Fruit fly (Drosophila melanogaster) whole organism, embryonic: ENCODE data around the gene CG42718.

ENCODE experiments used
- Awh ChIP-seq: fragments of 200-800 bp; sonication (Bioruptor generic); IDR thresholded peaks from 2 replicates; pipeline ENCODE4, ENCODE4 v1.3.6; 2022; ENCODE audit warnings: missing biosample characterization, missing genetic modification characterization
- B-H2 ChIP-seq: fragments of 200-800 bp; sonication (Bioruptor generic); optimal IDR thresholded peaks from 2 replicates; lab custom pipeline; 2018; ENCODE audit warnings: missing biosample characterization, mild to moderate bottlenecking, missing genetic modification characterization
- CG10543 ChIP-seq: fragments of 200-800 bp; sonication (Bioruptor generic); optimal IDR thresholded peaks from 3 replicates; lab custom pipeline; 2017; ENCODE audit warnings: missing biosample characterization, mild to moderate bottlenecking, missing genetic modification characterization, moderate library complexity
- CG11085 ChIP-seq: fragments of 200-800 bp; sonication (Bioruptor generic); IDR thresholded peaks from 2 replicates; pipeline ENCODE4 v1.3.6; 2022; ENCODE audit warnings: missing biosample characterization, missing genetic modification characterization
- CG11504 ChIP-seq: fragments of 200-800 bp; sonication (Bioruptor generic); optimal IDR thresholded peaks from 3 replicates; lab custom pipeline; 2019; ENCODE audit warnings: missing biosample characterization, mild to moderate bottlenecking, missing genetic modification characterization, moderate library complexity
- CG13287 ChIP-seq: fragments of 200-800 bp; sonication (Bioruptor generic); IDR thresholded peaks from 2 replicates; pipeline ENCODE4 v1.3.6; 2022; ENCODE audit warnings: missing biosample characterization, missing genetic modification characterization; ENCODE audit not compliant: partially characterized antibody
- CG13624 ChIP-seq: fragments of 200-800 bp; sonication (Bioruptor generic); optimal IDR thresholded peaks from 2 replicates; lab custom pipeline; 2016; ENCODE audit warnings: missing biosample characterization, missing genetic modification characterization
- CG14014 ChIP-seq: fragments of 200-800 bp; sonication (Bioruptor generic); IDR thresholded peaks from 2 replicates; pipeline ENCODE4 v1.3.6; 2022; ENCODE audit warnings: missing biosample characterization, missing genetic modification characterization
- CG1529 ChIP-seq: fragments of 200-800 bp; sonication (Bioruptor generic); optimal IDR thresholded peaks from 3 replicates; lab custom pipeline; 2018; ENCODE audit warnings: missing biosample characterization, missing genetic modification characterization
- CG17612 ChIP-seq: fragments of 200-800 bp; sonication (Bioruptor generic); IDR thresholded peaks from 2 replicates; pipeline ENCODE4 v1.3.6; 2022; ENCODE audit warnings: missing biosample characterization, missing genetic modification characterization
- CG18011 ChIP-seq: fragments of 200-800 bp; sonication (Bioruptor generic); optimal IDR thresholded peaks from 2 replicates; lab custom pipeline; 2017; ENCODE audit warnings: missing biosample characterization, missing genetic modification characterization, mild to moderate bottlenecking, moderate library complexity, missing genotype
- CG2678 ChIP-seq: fragments of 200-800 bp; sonication (Bioruptor generic); optimal IDR thresholded peaks from 3 replicates; lab custom pipeline; 2019; ENCODE audit warnings: missing biosample characterization, mild to moderate bottlenecking, missing genetic modification characterization, moderate library complexity
- CG30431 ChIP-seq: fragments of 200-800 bp; sonication (Bioruptor generic); optimal IDR thresholded peaks from 2 replicates; lab custom pipeline; 2017; ENCODE audit warnings: missing biosample characterization, missing genetic modification characterization
- CG31441 ChIP-seq: fragments of 200-800 bp; sonication (Bioruptor generic); IDR thresholded peaks from 2 replicates; pipeline ENCODE4 v1.3.6; 2022; ENCODE audit warnings: missing biosample characterization, missing genetic modification characterization
- CG3163 ChIP-seq: fragments of 200-800 bp; sonication (Bioruptor generic); optimal IDR thresholded peaks from 3 replicates; lab custom pipeline; 2016; ENCODE audit warnings: missing biosample characterization, missing genetic modification characterization
- CG34224 ChIP-seq: fragments of 200-800 bp; sonication (Bioruptor generic); IDR thresholded peaks from 3 replicates; pipeline ENCODE4 v1.3.6; 2022; ENCODE audit warnings: missing biosample characterization, missing genetic modification characterization; ENCODE audit not compliant: partially characterized antibody
- CG4360 ChIP-seq: fragments of 200-800 bp; sonication (Bioruptor generic); IDR thresholded peaks from 2 replicates; pipeline ENCODE4 v1.3.6; 2022; ENCODE audit warnings: missing biosample characterization, missing genetic modification characterization
- CG6689 ChIP-seq: fragments of 200-800 bp; sonication (Bioruptor generic); IDR thresholded peaks from 2 replicates; pipeline ENCODE4 v1.3.6; 2022; ENCODE audit warnings: missing biosample characterization, missing genetic modification characterization
- CG7372 ChIP-seq: fragments of 200-800 bp; sonication (Bioruptor generic); IDR thresholded peaks from 2 replicates; pipeline ENCODE4 v1.3.6; 2022; ENCODE audit warnings: missing biosample characterization, missing genetic modification characterization
- CG7745 ChIP-seq: fragments of 200-800 bp; sonication (Bioruptor generic); optimal IDR thresholded peaks from 2 replicates; lab custom pipeline; 2018; ENCODE audit warnings: missing biosample characterization, mild to moderate bottlenecking, missing genetic modification characterization, moderate library complexity
- CG8290 ChIP-seq, 3 experiments: fragments of 200-800 bp; sonication (Bioruptor generic); optimal IDR thresholded peaks; 2 replicates each; lab custom pipeline; 2016 to 2019; ENCODE audit warnings: missing biosample characterization in 3 of 3, missing genetic modification characterization in 3 of 3, mild to moderate bottlenecking in 2 of 3, moderate library complexity in 1 of 3
- CG8478 ChIP-seq: fragments of >200 bp; optimal IDR thresholded peaks from 2 replicates; lab custom pipeline; 2018
- Dad ChIP-seq: fragments of 200-800 bp; sonication (Bioruptor generic); optimal IDR thresholded peaks from 3 replicates; lab custom pipeline; 2016; ENCODE audit warnings: missing biosample characterization, missing genetic modification characterization
- Mes4 ChIP-seq: fragments of 200-800 bp; sonication (Bioruptor generic); optimal IDR thresholded peaks from 2 replicates; lab custom pipeline; 2016; ENCODE audit warnings: missing biosample characterization, missing genetic modification characterization
- NFAT ChIP-seq: fragments of 200-800 bp; sonication (Bioruptor generic); IDR thresholded peaks from 2 replicates; pipeline ENCODE4 v1.3.6; 2022; ENCODE audit warnings: missing biosample characterization, missing genetic modification characterization
- Rx ChIP-seq: fragments of 200-800 bp; sonication (Bioruptor generic); IDR thresholded peaks from 2 replicates; pipeline ENCODE4 v1.3.6; 2022; ENCODE audit warnings: missing biosample characterization, missing genetic modification characterization
- Sox102F ChIP-seq: fragments of 200-800 bp; sonication (Bioruptor generic); optimal IDR thresholded peaks from 2 replicates; lab custom pipeline; 2018; ENCODE audit warnings: missing biosample characterization, mild to moderate bottlenecking, missing genetic modification characterization, moderate library complexity
- Stat92E ChIP-seq, 3 experiments: fragments of >200 bp in 2 of 3; fragments of 200-800 bp in 1 of 3; sonication (Bioruptor generic) in 1 of 3; optimal IDR thresholded peaks; 2 replicates each; lab custom pipeline; 2017 to 2019; ENCODE audit warnings: missing biosample characterization in 3 of 3, missing genetic modification characterization in 3 of 3, mild to moderate bottlenecking in 1 of 3, moderate library complexity in 1 of 3
- TFAM ChIP-seq: fragments of 200-800 bp; sonication (Bioruptor generic); optimal IDR thresholded peaks from 2 replicates; lab custom pipeline; 2017; ENCODE audit warnings: missing biosample characterization, missing genetic modification characterization, inconsistent platforms
- ab ChIP-seq: fragments of 200-800 bp; sonication (Bioruptor generic); optimal IDR thresholded peaks from 2 replicates; lab custom pipeline; 2016; ENCODE audit warnings: missing biosample characterization, missing genetic modification characterization
- az2 ChIP-seq: fragments of 200-800 bp; sonication (Bioruptor generic); optimal IDR thresholded peaks from 3 replicates; lab custom pipeline; 2016; ENCODE audit warnings: missing biosample characterization, missing genetic modification characterization
- bab2 ChIP-seq: fragments of 200-800 bp; sonication (Bioruptor generic); optimal IDR thresholded peaks from 2 replicates; lab custom pipeline; 2016; ENCODE audit warnings: missing biosample characterization, missing genetic modification characterization
- bbx ChIP-seq: fragments of 200-800 bp; sonication (Bioruptor generic); IDR thresholded peaks from 2 replicates; pipeline ENCODE4 v1.3.6; 2022; ENCODE audit warnings: missing biosample characterization, missing genetic modification characterization; ENCODE audit not compliant: partially characterized antibody
- chinmo ChIP-seq: fragments of 200-800 bp; sonication (Bioruptor generic); IDR thresholded peaks from 4 replicates; pipeline ENCODE4 v1.3.6; 2022; ENCODE audit warnings: missing biosample characterization, missing genetic modification characterization; ENCODE audit not compliant: partially characterized antibody
- exex ChIP-seq: fragments of 200-800 bp; sonication (Bioruptor generic); optimal IDR thresholded peaks from 4 replicates; lab custom pipeline; 2018; ENCODE audit warnings: missing biosample characterization, mild to moderate bottlenecking, missing genetic modification characterization, moderate library complexity
- fd102C ChIP-seq: fragments of 200-800 bp; sonication (Bioruptor generic); optimal IDR thresholded peaks from 2 replicates; lab custom pipeline; 2018; ENCODE audit warnings: missing biosample characterization, mild to moderate bottlenecking, missing genetic modification characterization, moderate library complexity
- knrl ChIP-seq: fragments of 200-800 bp; sonication (Bioruptor generic); IDR thresholded peaks from 3 replicates; pipeline ENCODE4 v1.3.6; 2022; ENCODE audit warnings: missing biosample characterization, missing genetic modification characterization; ENCODE audit not compliant: partially characterized antibody
- lola ChIP-seq, 3 experiments: fragments of >200 bp in 2 of 3; fragments of 200-800 bp in 1 of 3; sonication (Bioruptor generic) in 1 of 3; optimal IDR thresholded peaks; 2 replicates each; lab custom pipeline; 2017 to 2019; ENCODE audit warnings: missing biosample characterization in 3 of 3, missing genetic modification characterization in 3 of 3, mild to moderate bottlenecking in 1 of 3, moderate library complexity in 1 of 3
- nmo ChIP-seq: fragments of 200-800 bp; sonication (Bioruptor generic); optimal IDR thresholded peaks from 2 replicates; lab custom pipeline; 2018; ENCODE audit warnings: missing biosample characterization, mild to moderate bottlenecking, missing genetic modification characterization, moderate library complexity
- nom ChIP-seq: fragments of 200-800 bp; sonication (Bioruptor generic); optimal IDR thresholded peaks from 2 replicates; lab custom pipeline; 2017; ENCODE audit warnings: missing biosample characterization, missing genetic modification characterization, mild to moderate bottlenecking, moderate library complexity, missing genetic modification reagents
- pfk ChIP-seq: fragments of 200-800 bp; sonication (Bioruptor generic); optimal IDR thresholded peaks from 2 replicates; lab custom pipeline; 2018; ENCODE audit warnings: missing biosample characterization, mild to moderate bottlenecking, missing genetic modification characterization, moderate library complexity
- row ChIP-seq: fragments of 200-800 bp; sonication (Bioruptor generic); IDR thresholded peaks from 3 replicates; pipeline ENCODE4 v1.3.6; 2022; ENCODE audit warnings: missing biosample characterization, missing genetic modification characterization
- seq ChIP-seq: fragments of 200-800 bp; sonication (Bioruptor generic); IDR thresholded peaks from 2 replicates; pipeline ENCODE4 v1.3.6; 2022; ENCODE audit warnings: missing biosample characterization, missing genetic modification characterization
- sna ChIP-seq: fragments of 200-800 bp; sonication (Bioruptor generic); IDR thresholded peaks from 2 replicates; pipeline ENCODE4 v1.3.6; 2022; ENCODE audit warnings: missing biosample characterization, missing genetic modification characterization; ENCODE audit not compliant: partially characterized antibody
- sr ChIP-seq: fragments of 200-800 bp; sonication (Bioruptor generic); IDR thresholded peaks from 3 replicates; pipeline ENCODE4 v1.3.6; 2022; ENCODE audit warnings: missing biosample characterization, missing genetic modification characterization
- zfh2 ChIP-seq: fragments of 200-800 bp; sonication (Bioruptor generic); optimal IDR thresholded peaks from 2 replicates; lab custom pipeline; 2016; ENCODE audit warnings: missing biosample characterization, missing genetic modification characterization

CG42718 gene

DNA sequence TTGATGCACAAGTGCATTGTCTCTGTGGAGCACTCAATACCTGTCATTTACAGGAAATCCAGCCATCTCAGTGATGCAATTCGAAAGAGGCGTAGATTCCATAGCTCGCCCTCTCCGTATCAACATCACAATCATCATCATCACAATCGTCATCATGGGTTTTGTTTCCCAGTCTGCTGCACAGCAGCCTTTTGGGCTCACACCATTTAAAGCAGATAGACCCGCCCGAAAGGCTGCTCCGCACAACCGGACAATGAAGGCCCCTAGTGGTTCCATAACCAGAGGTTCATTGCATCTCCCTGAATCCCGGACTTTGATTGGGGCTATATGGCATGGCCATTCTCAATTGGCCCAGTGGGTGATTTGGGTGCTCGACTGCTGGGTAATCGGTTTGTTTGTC lies 13.8 kb upstream of the CG42718 start (continued):
- TF ChIP-seq CG13287 (GFP tag; lab: Robert Waterston, UW) (peak; percentile 45; the same call in 1 of the 2 replicates), NFAT (GFP tag; lab: Robert Waterston, UW) (no peak), CG8290 (GFP tag; optimal IDR thresholded peaks at IDR 0.05; lab: Kevin White, UChicago) (no peak), CG8290 (tag; optimal IDR thresholded peaks at IDR 0.05; lab: Kevin White, UChicago) (peak in 1 of 2 experiments; percentile 31), CG7745 (tag; lab: Kevin White, UChicago) (no peak), TFAM (GFP tag; lab: Kevin White, UChicago) (no peak), fd102C (GFP tag; lab: Kevin White, UChicago) (no peak), seq (no peak), pfk (GFP tag; lab: Kevin White, UChicago) (no peak), row (GFP tag; lab: Robert Waterston, UW) (no peak), ab (GFP tag; lab: Kevin White, UChicago) (no peak), CG6689 (no peak), chinmo (GFP tag; lab: Robert Waterston, UW) (no peak), CG11504 (no peak), CG18011 (GFP tag; lab: Kevin White, UChicago) (no peak), CG17612 (GFP tag; lab: Robert Waterston, UW) (peak; percentile 35; the same call in 1 of the 2 replicates), CG30431 (GFP tag; lab: Kevin White, UChicago) (no peak), Awh (GFP tag; lab: Robert Waterston, UW) (no peak), bab2 (GFP tag; lab: Kevin White, UChicago) (no peak), lola (GFP tag; optimal IDR thresholded peaks at IDR 0.05; lab: Kevin White, UChicago) (peak in 1 of 3 experiments; percentile 53), CG13624 (GFP tag; lab: Kevin White, UChicago) (no peak), exex (tag; lab: Kevin White, UChicago) (no peak), Stat92E (GFP tag; optimal IDR thresholded peaks at IDR 0.05; lab: Kevin White, UChicago) (no peak), zfh2 (GFP tag; lab: Kevin White, UChicago) (no peak), bbx (GFP tag; lab: Robert Waterston, UW) (peak; percentile 38; the same call in 1 of the 2 replicates)
- TF ChIP-seq, all 482 proteins: peak for 15

DNA sequence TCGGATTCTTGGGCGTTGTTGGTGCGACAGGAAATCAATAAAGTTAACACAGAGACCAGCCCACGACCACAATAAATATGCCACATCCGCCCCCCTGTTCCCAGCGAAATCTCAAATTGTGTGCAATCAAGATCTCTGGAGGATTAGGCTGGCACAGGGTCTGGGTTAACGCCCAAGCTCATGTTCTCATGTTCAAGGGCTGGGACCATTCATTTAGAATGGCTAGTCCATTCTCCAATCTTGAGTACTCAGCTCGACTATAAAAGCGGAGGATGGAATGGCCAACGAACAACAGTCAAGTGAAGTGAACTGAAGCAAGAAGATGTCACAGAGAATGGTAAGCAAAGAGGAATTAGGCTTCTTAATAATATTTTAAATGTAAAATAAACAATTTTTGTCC lies 11.9 kb upstream of the CG42718 start, which contains the start of gene CG13056:
CG13056 (plus strand) TSS at position 301 of the 400 bp plus-strand sequence.
- no peak for TF ChIP-seq CG1529
- no peak for TF ChIP-seq CG34224

DNA sequence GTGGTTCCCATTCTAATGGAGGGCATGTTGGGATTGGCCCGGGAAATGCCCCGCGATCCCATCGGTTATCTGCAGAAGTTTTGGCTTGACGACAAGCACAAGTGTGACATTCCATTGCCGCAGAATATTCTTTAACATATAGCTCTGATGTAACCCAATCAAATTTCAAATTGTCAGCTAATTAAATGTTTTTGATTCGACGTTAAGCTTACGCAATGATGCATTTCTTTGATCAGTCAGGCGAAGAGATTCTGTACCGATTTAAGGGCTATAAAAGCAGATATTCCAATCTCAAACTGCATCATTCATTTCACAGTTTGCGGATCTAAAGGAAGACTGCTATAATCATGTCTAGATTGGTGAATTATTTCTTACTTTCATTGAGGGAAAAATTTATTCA lies 10.6 kb upstream of the CG42718 start, which contains the start of gene retinin:
retinin (plus strand) TSS at position 301 of the 400 bp plus-strand sequence.
- TF ChIP-seq sr (GFP tag; lab: Robert Waterston, UW), result no peak
- no peak for TF ChIP-seq knrl (GFP tag; lab: Robert Waterston, UW)
- no peak for TF ChIP-seq CG7372 (GFP tag; lab: Robert Waterston, UW)
- no peak for TF ChIP-seq Rx (GFP tag; lab: Robert Waterston, UW)
- no peak for TF ChIP-seq B-H2 (GFP tag; lab: Kevin White, UChicago)
- no peak for TF ChIP-seq CG10543 (GFP tag; lab: Kevin White, UChicago)
- no peak for TF ChIP-seq CG2678
- TF ChIP-seq CG11085, result no peak
- no peak for TF ChIP-seq nom (GFP tag; lab: Kevin White, UChicago)
- no peak for TF ChIP-seq CG31441 (GFP tag; lab: Robert Waterston, UW)
- TF ChIP-seq az2 (GFP tag; lab: Kevin White, UChicago), result no peak
- no peak for TF ChIP-seq Mes4 (GFP tag; lab: Kevin White, UChicago)
- no peak for TF ChIP-seq CG3163 (GFP tag; lab: Kevin White, UChicago)
- TF ChIP-seq sna, result no peak
- TF ChIP-seq nmo (GFP tag; lab: Kevin White, UChicago), result no peak
- no peak for TF ChIP-seq CG4360
- no peak for TF ChIP-seq CG8478 (lab: Kevin White, UChicago)
- no peak for TF ChIP-seq Sox102F
- TF ChIP-seq Dad, result no peak
- TF ChIP-seq CG14014 (GFP tag; lab: Robert Waterston, UW), result no peak
